Fruit fly (Drosophila melanogaster): ENCODE results near the gene Ubc2.

Gene Ubc2

dm6 chr2L:10751879-10752620 is 15.8 kb downstream of the Ubc2 start:
- TF ChIP-seq CG2889 (GFP tag; IDR thresholded peaks at IDR 0.05) (no peak), Abd-B (GFP tag; optimal IDR thresholded peaks at IDR 0.05) (peak; percentile 60), pb (GFP tag; optimal IDR thresholded peaks at IDR 0.05) (peak; percentile 72), CG8478 (optimal IDR thresholded peaks at IDR 0.05) (no peak), HmgD (GFP tag; optimal IDR thresholded peaks at IDR 0.05) (peak; percentile 88), tup (GFP tag; optimal IDR thresholded peaks at IDR 0.05) (peak; percentile 86), nerfin-1 (tag; optimal IDR thresholded peaks at IDR 0.05) (peak; percentile 91), Drgx (GFP tag; IDR thresholded peaks at IDR 0.05) (peak; percentile 48), eve (GFP tag; optimal IDR thresholded peaks at IDR 0.05) (peak in 1 of 2 experiments; percentile 89), GATAe (GFP tag; conservative IDR thresholded peaks at IDR 0.05) (no peak), Dek (tag; optimal IDR thresholded peaks at IDR 0.05) (peak; percentile 48), CG15696 (tag; optimal IDR thresholded peaks at IDR 0.05) (peak; percentile 99), cad (GFP tag; optimal IDR thresholded peaks at IDR 0.05) (no peak), Dip2 (GFP tag; IDR thresholded peaks at IDR 0.05) (no peak), CG6813 (GFP tag; optimal IDR thresholded peaks at IDR 0.05) (peak; percentile 96), cas (GFP tag; IDR thresholded peaks at IDR 0.05) (peak; percentile 20; the same call in 1 of the 2 replicates), tll (GFP tag; optimal IDR thresholded peaks at IDR 0.05) (peak in 1 of 2 experiments; percentile 50), CG10366 (GFP tag; IDR thresholded peaks at IDR 0.05) (peak; percentile 46; the same call in 1 of the 2 replicates), crol (GFP tag; IDR thresholded peaks at IDR 0.05) (peak; percentile 83), Poxn (GFP tag; IDR thresholded peaks at IDR 0.05) (no peak), HmgZ (tag; optimal IDR thresholded peaks at IDR 0.05) (peak; percentile 77), ara (GFP tag; IDR thresholded peaks at IDR 0.05) (peak; percentile 94), ato (GFP tag; IDR thresholded peaks at IDR 0.05; ENCODE audit: partially characterized antibody) (no peak), CG18599 (GFP tag; optimal IDR thresholded peaks at IDR 0.05) (peak; percentile 83), caup (GFP tag; optimal IDR thresholded peaks at IDR 0.05; ENCODE audit: severe bottlenecking) (peak; percentile 90), CG2712 (tag; optimal IDR thresholded peaks at IDR 0.05) (peak; percentile 83), slbo (GFP tag; IDR thresholded peaks at IDR 0.05) (peak; percentile 9; the same call in 1 of the 2 replicates), kah (GFP tag; optimal IDR thresholded peaks at IDR 0.05) (peak; percentile 68), Antp (GFP tag; optimal IDR thresholded peaks at IDR 0.05) (peak; percentile 74), vfl (GFP tag; optimal IDR thresholded peaks at IDR 0.05) (no peak), Vsx1 (GFP tag; optimal IDR thresholded peaks at IDR 0.05) (peak; percentile 98), phol (tag; optimal IDR thresholded peaks at IDR 0.05) (peak; percentile 75), NfI (GFP tag; optimal IDR thresholded peaks at IDR 0.05) (peak; percentile 55), pum (GFP tag; optimal IDR thresholded peaks at IDR 0.05) (peak; percentile 82), knrl (GFP tag; IDR thresholded peaks at IDR 0.05; ENCODE audit: partially characterized antibody) (no peak), CG12769 (tag; optimal IDR thresholded peaks at IDR 0.05) (peak; percentile 87), E2f2 (GFP tag; IDR thresholded peaks at IDR 0.05) (peak; percentile 62; the same call in 1 of the 2 replicates), CG17359 (tag; optimal IDR thresholded peaks at IDR 0.05) (peak; percentile 90), CG8924 (tag; optimal IDR thresholded peaks at IDR 0.05) (peak; percentile 72), Oli (tag; optimal IDR thresholded peaks at IDR 0.05) (peak; percentile 75), amos (GFP tag; IDR thresholded peaks at IDR 0.05; ENCODE audit: partially characterized antibody) (no peak), chn (GFP tag; optimal IDR thresholded peaks at IDR 0.05) (no peak), CG17186 (GFP tag; optimal IDR thresholded peaks at IDR 0.05) (peak; percentile 90), CG12744 (GFP tag; optimal IDR thresholded peaks at IDR 0.05) (peak; percentile 84), CG8290 (GFP tag; optimal IDR thresholded peaks at IDR 0.05) (peak; percentile 91), CG8290 (tag; optimal IDR thresholded peaks at IDR 0.05) (peak; percentile 95 to 96), CG34376 (GFP tag; optimal IDR thresholded peaks at IDR 0.05) (peak; percentile 3), sc (optimal IDR thresholded peaks at IDR 0.05) (no peak), sc (GFP tag; optimal IDR thresholded peaks at IDR 0.05) (peak; percentile 96)

Data from whole organism, embryonic.